Fruit fly (Drosophila melanogaster) whole organism, adult: ENCODE results near the gene cwo.
"Not testable (repeated sequence)": the region's sequence is repeated elsewhere in the genome, so short reads cannot be mapped to it uniquely, and the experiment has no call there.

Experiments
- CG11617 ChIP-seq: fragments of 200-800 bp; sonication (Bioruptor generic); optimal IDR thresholded peaks from 2 replicates; lab custom pipeline; 2017; ENCODE audit warnings: mild to moderate bottlenecking, missing biosample characterization, missing genetic modification reagents, missing genetic modification characterization
- CG12768 ChIP-seq: fragments of 200-800 bp; sonication (Bioruptor generic); optimal IDR thresholded peaks from 2 replicates; lab custom pipeline; 2017; ENCODE audit warnings: missing biosample characterization, missing genetic modification characterization, mild to moderate bottlenecking, moderate library complexity, missing genetic modification reagents
- CG14711 ChIP-seq: fragments of 200-800 bp; sonication (Bioruptor generic); optimal IDR thresholded peaks from 2 replicates; lab custom pipeline; 2018; ENCODE audit warnings: missing biosample characterization, mild to moderate bottlenecking, missing genetic modification characterization, moderate library complexity
- CG1620 ChIP-seq: fragments of 200-800 bp; sonication (Bioruptor generic); optimal IDR thresholded peaks from 2 replicates; lab custom pipeline; 2016; ENCODE audit warnings: missing biosample characterization, missing genetic modification characterization
- CG33017 ChIP-seq: fragments of 200-800 bp; sonication (Bioruptor generic); optimal IDR thresholded peaks from 2 replicates; lab custom pipeline; 2018; ENCODE audit warnings: missing biosample characterization, mild to moderate bottlenecking, missing genetic modification characterization, moderate library complexity
- CG5204 ChIP-seq: fragments of 200-800 bp; sonication (Bioruptor generic); optimal IDR thresholded peaks from 2 replicates; lab custom pipeline; 2016; ENCODE audit warnings: missing biosample characterization, missing genetic modification characterization
- CG7045 ChIP-seq: fragments of 200-800 bp; sonication (Bioruptor generic); optimal IDR thresholded peaks from 2 replicates; lab custom pipeline; 2017; ENCODE audit warnings: missing biosample characterization, mild to moderate bottlenecking, missing genetic modification characterization
- CG7101 ChIP-seq: fragments of 200-800 bp; sonication (Bioruptor generic); optimal IDR thresholded peaks from 2 replicates; lab custom pipeline; 2018; ENCODE audit warnings: missing biosample characterization, mild to moderate bottlenecking, missing genetic modification characterization, moderate library complexity
- Clk ChIP-seq: fragments of 200-800 bp; sonication (Bioruptor generic); optimal IDR thresholded peaks from 2 replicates; lab custom pipeline; 2017; ENCODE audit warnings: missing biosample characterization, missing genetic modification characterization
- Crg-1 ChIP-seq: fragments of 200-800 bp; sonication (Bioruptor generic); optimal IDR thresholded peaks from 2 replicates; lab custom pipeline; 2016; ENCODE audit warnings: missing biosample characterization, missing genetic modification characterization
- Hr96 ChIP-seq: fragments of 200-800 bp; sonication (Bioruptor generic); optimal IDR thresholded peaks from 2 replicates; lab custom pipeline; 2016; ENCODE audit warnings: missing biosample characterization, missing genetic modification characterization
- Mnt ChIP-seq: fragments of 200-800 bp; sonication (Bioruptor generic); optimal IDR thresholded peaks from 2 replicates; lab custom pipeline; 2016; ENCODE audit warnings: missing biosample characterization, mild to moderate bottlenecking, missing genetic modification characterization
- bab1 ChIP-seq: fragments of 200-800 bp; sonication (Bioruptor generic); optimal IDR thresholded peaks from 3 replicates; lab custom pipeline; 2019; ENCODE audit warnings: missing biosample characterization, mild to moderate bottlenecking, missing genetic modification characterization, moderate library complexity
- cic ChIP-seq: fragments of 200-800 bp; sonication (Bioruptor generic); optimal IDR thresholded peaks from 2 replicates; lab custom pipeline; 2017; ENCODE audit warnings: missing biosample characterization, mild to moderate bottlenecking, missing genetic modification characterization, moderate library complexity
- cnc ChIP-seq, 2 experiments: fragments of >200 bp; optimal IDR thresholded peaks; 2 replicates each; lab custom pipeline; 2017
- kay ChIP-seq: fragments of 200-800 bp; sonication (Bioruptor generic); peaks from one replicate; lab custom pipeline; 2016; ENCODE audit warnings: missing biosample characterization, missing genetic modification characterization, borderline replicate concordance
- ovo ChIP-seq: fragments of 200-800 bp; sonication (Bioruptor generic); optimal IDR thresholded peaks from 2 replicates; lab custom pipeline; 2016; ENCODE audit warnings: missing biosample characterization, missing genetic modification characterization
- pad ChIP-seq: fragments of 200-800 bp; sonication (Bioruptor generic); optimal IDR thresholded peaks from 3 replicates; lab custom pipeline; 2017; ENCODE audit warnings: missing biosample characterization, missing genetic modification characterization, mild to moderate bottlenecking, moderate library complexity, missing genetic modification reagents
- tj ChIP-seq: fragments of 200-800 bp; sonication (Bioruptor generic); optimal IDR thresholded peaks from 3 replicates; lab custom pipeline; 2017; ENCODE audit warnings: missing biosample characterization, mild to moderate bottlenecking, missing genetic modification characterization, moderate library complexity
- toe ChIP-seq: fragments of 200-800 bp; sonication (Bioruptor generic); optimal IDR thresholded peaks from 2 replicates; lab custom pipeline; 2016; ENCODE audit warnings: missing biosample characterization, missing genetic modification characterization

The cwo gene

dm6 chr3R:10388128-10389026 lies at the start of gene cwo:
Gene cwo, plus strand, starts transcription at chr3R:10388258.
- TF ChIP-seq pad (GFP tag; lab: Kevin White, UChicago) (peak; percentile 20), Hr96 (no peak), cic (GFP tag; lab: Kevin White, UChicago) (peak; percentile 84), CG7101 (tag; lab: Kevin White, UChicago) (peak; percentile 48), CG12768 (peak; percentile 58), Clk (GFP tag; lab: Kevin White, UChicago) (no peak), Crg-1 (GFP tag; lab: Kevin White, UChicago) (peak; percentile 26), bab1 (GFP tag; lab: Kevin White, UChicago) (peak; percentile 12), CG14711 (tag; lab: Kevin White, UChicago) (peak; percentile 34), CG11617 (no peak), CG33017 (tag; lab: Kevin White, UChicago) (peak; percentile 41), CG1620 (no peak), CG7045 (GFP tag; lab: Kevin White, UChicago) (peak; percentile 13), kay (GFP tag; lab: Kevin White, UChicago) (peak; percentile 88), cnc (optimal IDR thresholded peaks at IDR 0.05; lab: Kevin White, UChicago) (peak; percentile 84 to 95), toe (GFP tag; lab: Kevin White, UChicago) (no peak), tj (peak; percentile 48), Mnt (peak; percentile 62), CG5204 (GFP tag; lab: Kevin White, UChicago) (no peak), ovo (no peak)

dm6 chr3R:10340649-10341048 lies 47.4 kb upstream of the cwo start, which contains the start of gene CG18545:
Gene CG18545, plus strand, starts transcription at chr3R:10340949.
- TF ChIP-seq CG1620; CG12768; CG7101 (tag; lab: Kevin White, UChicago): not testable (repeated sequence)

DNA sequence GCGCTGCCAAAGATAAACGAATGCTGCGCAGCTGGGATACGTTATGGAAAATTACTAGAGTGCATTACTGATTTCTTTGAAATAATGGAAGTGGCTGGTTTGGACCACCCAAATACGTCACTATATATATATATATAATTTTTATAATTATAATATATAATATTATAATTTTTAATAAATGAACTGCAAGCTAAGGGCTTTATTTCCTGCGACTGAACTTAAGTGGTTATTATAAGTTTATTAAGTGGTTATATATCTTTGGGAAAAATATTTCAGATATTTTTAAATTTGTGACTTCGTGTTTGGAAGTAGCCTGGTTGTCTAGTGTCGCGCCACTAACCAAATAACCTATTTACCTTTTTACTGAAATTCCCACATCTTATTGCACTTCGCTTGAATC lies 39.6 kb upstream of the cwo start, which contains the start of gene CG31406:
TSS of gene CG31406 (plus strand) at position 301 of the 400 bp plus-strand sequence.
- not testable (repeated sequence) for TF ChIP-seq tj; CG5204 (GFP tag; lab: Kevin White, UChicago); Clk (GFP tag; lab: Kevin White, UChicago)

dm6 chr3R:10349987-10350386 lies 38.1 kb upstream of the cwo start, which contains the start of gene jumu:
Gene jumu, plus strand, starts transcription at chr3R:10350182.
- TF ChIP-seq Mnt (peak; percentile 0), ovo (peak; percentile 13), CG33017 (tag; lab: Kevin White, UChicago) (no peak), bab1 (GFP tag; lab: Kevin White, UChicago) (peak; percentile 63)

- TF ChIP-seq Mnt = peak; percentile 47
- peak; percentile 7 for TF ChIP-seq Clk (GFP tag; lab: Kevin White, UChicago)
- peak; percentile 54 for TF ChIP-seq CG7045 (GFP tag; lab: Kevin White, UChicago)
- peak; percentile 40 for TF ChIP-seq cic (GFP tag; lab: Kevin White, UChicago)
- peak; percentile 74 for TF ChIP-seq CG14711 (tag; lab: Kevin White, UChicago)
- no peak for TF ChIP-seq tj
- peak; percentile 49 for TF ChIP-seq CG11617
- TF ChIP-seq CG5204 (GFP tag; lab: Kevin White, UChicago) = peak; percentile 58
- TF ChIP-seq bab1 (GFP tag; lab: Kevin White, UChicago) = peak; percentile 80
- TF ChIP-seq CG12768 = peak; percentile 55
- peak; percentile 34 for TF ChIP-seq Hr96
- TF ChIP-seq CG7101 (tag; lab: Kevin White, UChicago) = peak; percentile 69
- no peak for TF ChIP-seq cnc (optimal IDR thresholded peaks at IDR 0.05; lab: Kevin White, UChicago)
- TF ChIP-seq ovo = no peak
- TF ChIP-seq kay (GFP tag; lab: Kevin White, UChicago) = peak; percentile 87
- TF ChIP-seq CG1620 = peak; percentile 52
- TF ChIP-seq toe (GFP tag; lab: Kevin White, UChicago) = peak; percentile 35
- peak; percentile 59 for TF ChIP-seq Crg-1 (GFP tag; lab: Kevin White, UChicago)
- TF ChIP-seq pad (GFP tag; lab: Kevin White, UChicago) = peak; percentile 100
- peak; percentile 72 for TF ChIP-seq CG33017 (tag; lab: Kevin White, UChicago)
Measured at dm6 chr3R:10350741-10351629, 37.1 kb upstream of the cwo start.

DNA sequence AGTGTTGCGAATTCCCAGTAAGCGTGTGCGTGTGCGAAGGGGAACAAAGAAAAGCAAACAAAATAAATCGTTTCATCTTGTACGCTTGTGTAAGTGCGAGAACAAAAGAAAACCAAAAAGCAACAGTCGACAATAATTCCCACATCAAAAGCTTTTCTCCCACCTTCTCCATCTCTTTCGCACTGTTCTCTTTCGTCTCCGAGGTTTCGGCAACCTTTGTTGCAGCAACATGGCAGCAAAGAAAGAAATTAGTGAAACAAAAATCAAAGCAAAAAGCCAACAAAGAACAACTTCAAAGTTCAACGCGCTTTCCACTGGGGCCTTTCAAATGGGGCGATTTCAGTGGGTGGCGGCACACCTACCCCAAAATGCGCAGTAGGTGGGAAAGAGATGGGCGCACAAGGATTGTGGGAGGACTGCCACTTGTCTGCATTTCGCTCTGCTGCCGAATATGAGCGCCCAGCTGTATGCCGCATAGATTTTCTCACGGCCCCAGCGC lies 36.0 kb upstream of the cwo start:
- TF ChIP-seq cic (GFP tag; lab: Kevin White, UChicago) (peak; percentile 36), CG12768 (peak; percentile 15), CG5204 (GFP tag; lab: Kevin White, UChicago) (no peak), tj (peak; percentile 92), toe (GFP tag; lab: Kevin White, UChicago) (peak; percentile 38), pad (GFP tag; lab: Kevin White, UChicago) (peak; percentile 93), CG33017 (tag; lab: Kevin White, UChicago) (peak; percentile 43), CG11617 (no peak)
